Worm (Caenorhabditis elegans) whole organism, young adult: ENCODE measurements around the gene C06H2.2.

Experiments used
- B0336.3 ChIP-seq: fragments of 200-800 bp; sonication (Bioruptor generic); IDR thresholded peaks from 2 replicates; pipeline ENCODE4 v1.3.6; 2022; ENCODE audit warnings: missing genetic modification characterization, missing compliant biosample characterization
- C17E4.6 ChIP-seq: fragments of 200-800 bp; sonication (Bioruptor generic); IDR thresholded peaks from 2 replicates; pipeline ENCODE4 v1.3.6; 2022; ENCODE audit warnings: missing genetic modification reagents, missing genetic modification characterization, missing compliant biosample characterization
- F10E7.11 ChIP-seq: sonication (generic microtip); optimal IDR thresholded peaks from 2 replicates; lab custom pipeline; 2017; ENCODE audit warnings: mild to moderate bottlenecking, missing genetic modification characterization, moderate library complexity, missing compliant biosample characterization
- Y56A3A.18 ChIP-seq: fragments of 200-800 bp; sonication (Bioruptor generic); IDR thresholded peaks from 2 replicates; pipeline ENCODE4 v1.3.6; 2022; ENCODE audit warnings: missing genetic modification reagents, missing genetic modification characterization, missing compliant biosample characterization
- Y95B8A.8 ChIP-seq: fragments of 200-800 bp; sonication (Bioruptor generic); IDR thresholded peaks from 2 replicates; pipeline ENCODE4 v1.3.6; 2022; ENCODE audit warnings: missing genetic modification reagents, missing genetic modification characterization, missing compliant biosample characterization
- ZK185.1 ChIP-seq: sonication (generic microtip); optimal IDR thresholded peaks from 2 replicates; lab custom pipeline; 2016; ENCODE audit warnings: mild to moderate bottlenecking, missing genetic modification characterization, missing compliant biosample characterization; ENCODE audit not compliant: poor library complexity, severe bottlenecking
- ama-1 ChIP-seq, 3 experiments: fragments of 150-350 bp in 1 of 3; sonication (generic microtip) in 2 of 3; optimal IDR thresholded peaks; 2 replicates each; lab custom pipeline; 2014 to 2018; ENCODE audit warnings: missing biosample characterization in 2 of 3, missing genetic modification characterization in 2 of 3, missing genetic modification reagents in 2 of 3
- atf-7 ChIP-seq: sonication (generic microtip); optimal IDR thresholded peaks from 2 replicates; lab custom pipeline; 2017; ENCODE audit warnings: mild to moderate bottlenecking, missing genetic modification characterization, missing compliant biosample characterization
- athp-1 ChIP-seq: sonication (generic microtip); optimal IDR thresholded peaks from 2 replicates; lab custom pipeline; 2017; ENCODE audit warnings: mild to moderate bottlenecking, missing genetic modification characterization, missing compliant biosample characterization
- attf-6 ChIP-seq: fragments of 200-800 bp; sonication (Bioruptor generic); IDR thresholded peaks from 2 replicates; pipeline ENCODE4 v1.3.6; 2022; ENCODE audit warnings: missing genetic modification reagents, missing genetic modification characterization, missing compliant biosample characterization
- cebp-1 ChIP-seq, 2 experiments: fragments of 200-800 bp in 1 of 2; sonication (Bioruptor generic) in 1 of 2; sonication (generic microtip) in 1 of 2; IDR thresholded peaks in 1 of 2; optimal IDR thresholded peaks in 1 of 2; 2 replicates each; pipeline versions ENCODE4 v1.3.6 to Lab custom; 2017 to 2022; ENCODE audit warnings: missing compliant biosample characterization in 2 of 2, missing genetic modification characterization in 2 of 2, mild to moderate bottlenecking in 1 of 2, missing genetic modification reagents in 1 of 2, moderate library complexity in 1 of 2
- ceh-100 ChIP-seq: fragments of 200-800 bp; sonication (Bioruptor generic); IDR thresholded peaks from 2 replicates; pipeline ENCODE4 v1.3.6; 2022; ENCODE audit warnings: missing genetic modification reagents, missing genetic modification characterization, missing compliant biosample characterization
- dpff-1 ChIP-seq: sonication (generic microtip); optimal IDR thresholded peaks from 2 replicates; lab custom pipeline; 2017; ENCODE audit warnings: mild to moderate bottlenecking, missing genetic modification characterization, missing compliant biosample characterization
- dpl-1 ChIP-seq: fragments of 150-350 bp; optimal IDR thresholded peaks from 2 replicates; lab custom pipeline; 2014; ENCODE audit warnings: missing biosample characterization, missing genetic modification reagents, missing genetic modification characterization
- egl-44 ChIP-seq: fragments of 200-800 bp; sonication (Bioruptor generic); IDR thresholded peaks from 2 replicates; pipeline ENCODE4 v1.3.6; 2022; ENCODE audit warnings: missing genetic modification reagents, missing genetic modification characterization, missing compliant biosample characterization
- ekl-4 ChIP-seq: fragments of 200-800 bp; sonication (Bioruptor generic); IDR thresholded peaks from 2 replicates; pipeline ENCODE4 v1.3.6; 2022; ENCODE audit warnings: missing genetic modification reagents, missing genetic modification characterization, missing compliant biosample characterization
- fkh-3 ChIP-seq: sonication (generic microtip); optimal IDR thresholded peaks from 2 replicates; lab custom pipeline; 2016; ENCODE audit warnings: mild to moderate bottlenecking, missing genetic modification characterization, missing compliant biosample characterization
- him-1 ChIP-seq: sonication (generic microtip); optimal IDR thresholded peaks from 2 replicates; lab custom pipeline; 2016; ENCODE audit warnings: missing genotype, missing genetic modification reagents, missing genetic modification characterization, missing compliant biosample characterization
- hmg-1.2 ChIP-seq: fragments of 200-800 bp; sonication (Bioruptor generic); IDR thresholded peaks from 2 replicates; pipeline ENCODE4 v1.3.6; 2022; ENCODE audit warnings: missing genetic modification reagents, missing genetic modification characterization, missing compliant biosample characterization
- hrde-1 ChIP-seq: sonication (generic microtip); optimal IDR thresholded peaks from 2 replicates; lab custom pipeline; 2016; ENCODE audit warnings: missing genetic modification characterization, mild to moderate bottlenecking, missing compliant biosample characterization, moderate library complexity, missing genotype, missing genetic modification reagents, borderline replicate concordance
- hsf-1 ChIP-seq: fragments of 200-800 bp; sonication (Bioruptor generic); IDR thresholded peaks from 2 replicates; pipeline ENCODE4 v1.3.6; 2022; ENCODE audit warnings: missing genetic modification reagents, missing genetic modification characterization, missing compliant biosample characterization
- let-607 ChIP-seq, 2 experiments: fragments of 200-800 bp in 1 of 2; sonication (Bioruptor generic) in 1 of 2; sonication (generic microtip) in 1 of 2; optimal IDR thresholded peaks; 2 replicates each; lab custom pipeline; 2016 to 2018; ENCODE audit warnings: mild to moderate bottlenecking in 2 of 2, missing compliant biosample characterization in 2 of 2, missing genetic modification characterization in 2 of 2, moderate library complexity in 2 of 2, missing genotype in 1 of 2
- lin-26 ChIP-seq: fragments of 200-800 bp; sonication (Bioruptor generic); IDR thresholded peaks from 2 replicates; pipeline ENCODE4 v1.3.6; 2022; ENCODE audit warnings: missing genetic modification reagents, missing genetic modification characterization, missing compliant biosample characterization
- lin-35 ChIP-seq, 3 experiments: fragments of 150-350 bp in 2 of 3; sonication (generic microtip) in 1 of 3; optimal IDR thresholded peaks; 2 replicates each; lab custom pipeline; 2014 to 2018; ENCODE audit warnings: missing biosample characterization in 3 of 3, missing genetic modification characterization in 3 of 3, missing genetic modification reagents in 3 of 3
- lin-40 ChIP-seq: sonication (generic microtip); optimal IDR thresholded peaks from 2 replicates; lab custom pipeline; 2016; ENCODE audit warnings: missing genetic modification characterization, mild to moderate bottlenecking, missing compliant biosample characterization, missing genotype, missing genetic modification reagents
- lin-54 ChIP-seq: fragments of 200-800 bp; sonication (Bioruptor generic); optimal IDR thresholded peaks from 2 replicates; lab custom pipeline; 2018; ENCODE audit warnings: mild to moderate bottlenecking, missing genetic modification characterization, missing compliant biosample characterization
- lsy-27 ChIP-seq: sonication (generic microtip); optimal IDR thresholded peaks from 2 replicates; lab custom pipeline; 2017; ENCODE audit warnings: missing genetic modification characterization, mild to moderate bottlenecking, missing compliant biosample characterization, antibody characterized with exemption, missing genotype, borderline replicate concordance; ENCODE audit not compliant: insufficient read depth
- madf-10 ChIP-seq: sonication (generic microtip); optimal IDR thresholded peaks from 2 replicates; lab custom pipeline; 2016; ENCODE audit warnings: mild to moderate bottlenecking, missing genetic modification characterization, missing compliant biosample characterization
- madf-6 ChIP-seq: fragments of 200-800 bp; sonication (Bioruptor generic); IDR thresholded peaks from 2 replicates; pipeline ENCODE4 v1.3.6; 2022; ENCODE audit warnings: missing genetic modification reagents, missing genetic modification characterization, missing compliant biosample characterization
- mes-4 ChIP-seq: sonication (generic microtip); optimal IDR thresholded peaks from 2 replicates; lab custom pipeline; 2016; ENCODE audit warnings: missing genotype, missing genetic modification characterization, missing compliant biosample characterization
- mxl-1 ChIP-seq: sonication (generic microtip); optimal IDR thresholded peaks from 2 replicates; lab custom pipeline; 2016; ENCODE audit warnings: missing genetic modification characterization, missing compliant biosample characterization
- nfya-2 ChIP-seq: fragments of 200-800 bp; sonication (Bioruptor generic); IDR thresholded peaks from 2 replicates; pipeline ENCODE4 v1.3.6; 2022; ENCODE audit warnings: missing genetic modification reagents, missing genetic modification characterization, missing compliant biosample characterization
- nfyb-1 ChIP-seq: fragments of 200-800 bp; sonication (Bioruptor generic); IDR thresholded peaks from 2 replicates; pipeline ENCODE4 v1.3.6; 2022; ENCODE audit warnings: missing genetic modification reagents, missing genetic modification characterization, missing compliant biosample characterization
- nhr-80 ChIP-seq: sonication (generic microtip); optimal IDR thresholded peaks from 2 replicates; lab custom pipeline; 2016; ENCODE audit warnings: missing genetic modification characterization, missing compliant biosample characterization
- pha-4 ChIP-seq: fragments of 150-350 bp; sonication (generic microtip); optimal IDR thresholded peaks from 2 replicates; lab custom pipeline; 2014; ENCODE audit warnings: missing biosample characterization, missing genetic modification reagents, missing genetic modification characterization
- repo-1 ChIP-seq: sonication (generic microtip); optimal IDR thresholded peaks from 2 replicates; lab custom pipeline; 2017; ENCODE audit warnings: mild to moderate bottlenecking, missing genetic modification characterization, missing compliant biosample characterization
- sea-2 ChIP-seq: fragments of 200-800 bp; sonication (Bioruptor generic); IDR thresholded peaks from 2 replicates; pipeline ENCODE4 v1.3.6; 2022; ENCODE audit warnings: missing genetic modification characterization, missing compliant biosample characterization
- snpc-1.1 ChIP-seq: sonication (generic microtip); optimal IDR thresholded peaks from 2 replicates; lab custom pipeline; 2017; ENCODE audit warnings: missing genetic modification characterization, mild to moderate bottlenecking, missing compliant biosample characterization, antibody characterized with exemption, moderate library complexity, missing genotype, missing genetic modification reagents; ENCODE audit not compliant: insufficient read depth
- snpc-1.3 ChIP-seq: sonication (generic microtip); optimal IDR thresholded peaks from 2 replicates; lab custom pipeline; 2017; ENCODE audit warnings: missing genetic modification characterization, mild to moderate bottlenecking, missing compliant biosample characterization, antibody characterized with exemption, moderate library complexity, missing genotype, missing genetic modification reagents; ENCODE audit not compliant: insufficient read depth
- snpc-3.4 ChIP-seq: sonication (generic microtip); optimal IDR thresholded peaks from 2 replicates; lab custom pipeline; 2017; ENCODE audit warnings: missing genetic modification characterization, mild to moderate bottlenecking, missing compliant biosample characterization, antibody characterized with exemption, moderate library complexity, missing genotype, missing genetic modification reagents
- snpc-4 ChIP-seq, 5 experiments: fragments of 150-350 bp in 1 of 5; sonication (generic microtip) in 4 of 5; optimal IDR thresholded peaks; 2 replicates each; lab custom pipeline; 2014 to 2018; ENCODE audit warnings: missing genetic modification characterization in 5 of 5, missing biosample characterization in 3 of 5, antibody characterized with exemption in 2 of 5, mild to moderate bottlenecking in 2 of 5, missing compliant biosample characterization in 2 of 5, missing genotype in 2 of 5, moderate library complexity in 2 of 5, missing genetic modification reagents in 1 of 5
- tbp1 ChIP-seq: fragments of 200-800 bp; sonication (Bioruptor generic); optimal IDR thresholded peaks from 2 replicates; lab custom pipeline; 2018; ENCODE audit warnings: mild to moderate bottlenecking, missing genetic modification characterization, missing compliant biosample characterization
- tlf-1 ChIP-seq: fragments of 200-800 bp; sonication (Bioruptor generic); optimal IDR thresholded peaks from 2 replicates; lab custom pipeline; 2018; ENCODE audit warnings: mild to moderate bottlenecking, missing genetic modification characterization, missing compliant biosample characterization
- unc-62 ChIP-seq: fragments of 150-350 bp; optimal IDR thresholded peaks from 2 replicates; lab custom pipeline; 2014; ENCODE audit warnings: missing biosample characterization, missing genetic modification reagents, missing genetic modification characterization
- ztf-3 ChIP-seq: fragments of 200-800 bp; sonication (Bioruptor generic); optimal IDR thresholded peaks from 2 replicates; lab custom pipeline; 2018; ENCODE audit warnings: mild to moderate bottlenecking, missing genetic modification characterization, missing compliant biosample characterization

Gene C06H2.2

DNA sequence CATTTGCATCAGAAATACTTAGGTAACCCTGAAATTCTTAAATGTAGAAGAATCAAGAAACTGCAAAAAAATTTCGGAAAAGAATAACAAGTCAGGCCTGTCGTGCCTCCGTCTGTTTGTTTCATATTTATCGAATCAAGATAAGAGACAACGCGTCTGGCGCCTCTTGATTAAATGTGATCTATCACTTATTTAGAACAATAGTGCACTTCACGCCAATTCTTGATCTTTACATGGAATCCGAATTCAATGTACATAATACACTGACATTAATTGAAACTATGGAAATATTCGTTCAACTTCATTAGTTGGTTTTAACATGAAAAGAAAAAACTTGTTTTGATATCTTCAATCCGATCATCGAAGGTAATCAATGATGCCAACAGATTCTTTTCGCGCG lies 2.6 kb upstream of the C06H2.2 start, which contains the start of gene mboa-2:
mboa-2 (minus strand) TSS at position 28 of the 400 bp plus-strand sequence.
- no peak for TF ChIP-seq snpc-4 (GFP tag; optimal IDR thresholded peaks at IDR 0.05; lab: Kevin White, UChicago)
- TF ChIP-seq snpc-4 (tag; optimal IDR thresholded peaks at IDR 0.05; lab: Kevin White, UChicago), result peak in 2 of 4 experiments; percentile 49 to 63
- peak; percentile 43 for TF ChIP-seq atf-7 (tag; lab: Kevin White, UChicago)
- TF ChIP-seq hmg-1.2, result peak; percentile 40
- no peak for TF ChIP-seq unc-62
- TF ChIP-seq snpc-3.4 (tag; lab: Kevin White, UChicago), result peak; percentile 33
- peak; percentile 22 for TF ChIP-seq snpc-1.3 (tag; lab: Kevin White, UChicago)
- no peak for TF ChIP-seq C17E4.6 (GFP tag; lab: Robert Waterston, UW)
- TF ChIP-seq ekl-4, result 0 out of 2 replicates have a peak, but pooled peaks have one; percentile 40
- 0 out of 2 replicates have a peak, but pooled peaks have one; percentile 47 for TF ChIP-seq hsf-1 (GFP tag; lab: Robert Waterston, UW)
- TF ChIP-seq nfyb-1 (GFP tag; lab: Robert Waterston, UW), result peak; percentile 75
- peak; percentile 1 for TF ChIP-seq lin-54 (GFP tag; lab: Kevin White, UChicago)
- no peak for TF ChIP-seq lsy-27 (tag; lab: Kevin White, UChicago)
- peak; percentile 29 for TF ChIP-seq F10E7.11
- TF ChIP-seq lin-40 (tag; lab: Kevin White, UChicago), result peak; percentile 53
- no peak for TF ChIP-seq ama-1 (optimal IDR thresholded peaks at IDR 0.05; lab: Kevin White, UChicago)
- TF ChIP-seq ama-1 (GFP tag; optimal IDR thresholded peaks at IDR 0.05; lab: Kevin White, UChicago), result peak in 1 of 2 experiments; percentile 48
- TF ChIP-seq mes-4 (tag; lab: Kevin White, UChicago), result no peak
- TF ChIP-seq snpc-1.1 (tag; lab: Kevin White, UChicago), result no peak
- TF ChIP-seq nhr-80 (tag; lab: Kevin White, UChicago), result peak; percentile 38
- TF ChIP-seq madf-6 (GFP tag; lab: Robert Waterston, UW), result peak; percentile 20; the same call in 1 of the 2 replicates
- TF ChIP-seq ztf-3 (GFP tag; lab: Kevin White, UChicago), result no peak
- TF ChIP-seq dpl-1, result no peak
- 0 out of 2 replicates have a peak, but pooled peaks have one; percentile 45 for TF ChIP-seq nfya-2 (GFP tag; lab: Robert Waterston, UW)
- no peak for TF ChIP-seq athp-1 (tag; lab: Kevin White, UChicago)
- peak; percentile 73 for TF ChIP-seq B0336.3 (GFP tag; lab: Robert Waterston, UW)
- peak; percentile 5 for TF ChIP-seq ZK185.1 (tag; lab: Kevin White, UChicago)
- TF ChIP-seq dpff-1 (tag; lab: Kevin White, UChicago), result peak; percentile 45
- TF ChIP-seq tbp1 (GFP tag; lab: Kevin White, UChicago), result no peak
- 0 out of 2 replicates have a peak, but pooled peaks have one; percentile 52 for TF ChIP-seq Y56A3A.18 (GFP tag; lab: Robert Waterston, UW)
- no peak for TF ChIP-seq pha-4 (tag; lab: Kevin White, UChicago)
- no peak for TF ChIP-seq ceh-100 (GFP tag; lab: Robert Waterston, UW)
- TF ChIP-seq sea-2, result no peak
- no peak for TF ChIP-seq lin-26 (GFP tag; lab: Robert Waterston, UW)
- no peak for TF ChIP-seq him-1
- peak; percentile 10 for TF ChIP-seq tlf-1 (GFP tag; lab: Kevin White, UChicago)
- TF ChIP-seq lin-35 (GFP tag; optimal IDR thresholded peaks at IDR 0.05; lab: Kevin White, UChicago), result peak in 1 of 3 experiments; percentile 48
- TF ChIP-seq egl-44 (GFP tag; lab: Robert Waterston, UW), result no peak
- peak in 1 of 2 experiments; percentile 46 for TF ChIP-seq let-607 (tag; optimal IDR thresholded peaks at IDR 0.05; lab: Kevin White, UChicago)
- peak; percentile 58; the same call in 1 of the 2 replicates for TF ChIP-seq attf-6 (GFP tag; lab: Robert Waterston, UW)
- TF ChIP-seq madf-10 (tag; lab: Kevin White, UChicago), result peak; percentile 9
- peak; percentile 77 for TF ChIP-seq repo-1 (tag; lab: Kevin White, UChicago)
- TF ChIP-seq Y95B8A.8, result 0 out of 2 replicates have a peak, but pooled peaks have one; percentile 24
- TF ChIP-seq mxl-1, result no peak
- no peak for TF ChIP-seq fkh-3 (tag; lab: Kevin White, UChicago)
- TF ChIP-seq hrde-1, result peak; percentile 57
- TF ChIP-seq cebp-1 (GFP tag; IDR thresholded peaks at IDR 0.05; lab: Robert Waterston, UW), result no peak
- peak; percentile 28 for TF ChIP-seq cebp-1 (tag; optimal IDR thresholded peaks at IDR 0.05; lab: Kevin White, UChicago)
